Worm (Caenorhabditis elegans) whole organism, young adult: ENCODE data around the gene str-61.

Source experiments
- B0336.3 ChIP-seq: fragments of 200-800 bp; sonication (Bioruptor generic); IDR thresholded peaks from 2 replicates; pipeline ENCODE4 v1.3.6; 2022; ENCODE audit warnings: missing genetic modification characterization, missing compliant biosample characterization
- F52B5.7 ChIP-seq: sonication (generic microtip); optimal IDR thresholded peaks from 2 replicates; lab custom pipeline; 2016; ENCODE audit warnings: mild to moderate bottlenecking, missing genetic modification characterization, missing compliant biosample characterization
- ama-1 ChIP-seq, 3 experiments: fragments of 150-350 bp in 1 of 3; sonication (generic microtip) in 2 of 3; optimal IDR thresholded peaks; 2 replicates each; lab custom pipeline; 2014 to 2018; ENCODE audit warnings: missing biosample characterization in 2 of 3, missing genetic modification characterization in 2 of 3, missing genetic modification reagents in 2 of 3
- die-1 ChIP-seq: sonication (generic microtip); optimal IDR thresholded peaks from 2 replicates; lab custom pipeline; 2016; ENCODE audit warnings: missing genotype, mild to moderate bottlenecking, missing genetic modification characterization, missing compliant biosample characterization
- dox-1 ChIP-seq: fragments of 200-800 bp; sonication (Bioruptor generic); IDR thresholded peaks from 2 replicates; pipeline ENCODE4 v1.3.6; 2022; ENCODE audit warnings: missing genetic modification reagents, missing genetic modification characterization, missing compliant biosample characterization
- ekl-4 ChIP-seq: fragments of 200-800 bp; sonication (Bioruptor generic); IDR thresholded peaks from 2 replicates; pipeline ENCODE4 v1.3.6; 2022; ENCODE audit warnings: missing genetic modification reagents, missing genetic modification characterization, missing compliant biosample characterization
- hmg-1.2 ChIP-seq: fragments of 200-800 bp; sonication (Bioruptor generic); IDR thresholded peaks from 2 replicates; pipeline ENCODE4 v1.3.6; 2022; ENCODE audit warnings: missing genetic modification reagents, missing genetic modification characterization, missing compliant biosample characterization
- nfya-2 ChIP-seq: fragments of 200-800 bp; sonication (Bioruptor generic); IDR thresholded peaks from 2 replicates; pipeline ENCODE4 v1.3.6; 2022; ENCODE audit warnings: missing genetic modification reagents, missing genetic modification characterization, missing compliant biosample characterization
- rpc-1 ChIP-seq, 2 experiments: fragments of 150-350 bp in 1 of 2; sonication (generic microtip) in 1 of 2; optimal IDR thresholded peaks; 2 replicates each; lab custom pipeline; 2014 to 2018; ENCODE audit warnings: missing biosample characterization in 1 of 2, missing genetic modification characterization in 1 of 2, missing genetic modification reagents in 1 of 2, missing genotype in 1 of 2
- snpc-3.4 ChIP-seq: sonication (generic microtip); optimal IDR thresholded peaks from 2 replicates; lab custom pipeline; 2017; ENCODE audit warnings: missing genetic modification characterization, mild to moderate bottlenecking, missing compliant biosample characterization, antibody characterized with exemption, moderate library complexity, missing genotype, missing genetic modification reagents
- snpc-4 ChIP-seq, 5 experiments: fragments of 150-350 bp in 1 of 5; sonication (generic microtip) in 4 of 5; optimal IDR thresholded peaks; 2 replicates each; lab custom pipeline; 2014 to 2018; ENCODE audit warnings: missing genetic modification characterization in 5 of 5, missing biosample characterization in 3 of 5, antibody characterized with exemption in 2 of 5, mild to moderate bottlenecking in 2 of 5, missing compliant biosample characterization in 2 of 5, missing genotype in 2 of 5, moderate library complexity in 2 of 5, missing genetic modification reagents in 1 of 5
- unc-62 ChIP-seq: fragments of 150-350 bp; optimal IDR thresholded peaks from 2 replicates; lab custom pipeline; 2014; ENCODE audit warnings: missing biosample characterization, missing genetic modification reagents, missing genetic modification characterization
- xnd-1 ChIP-seq: sonication (generic microtip); optimal IDR thresholded peaks from 2 replicates; lab custom pipeline; 2016; ENCODE audit warnings: missing genotype, missing genetic modification reagents, missing genetic modification characterization, missing compliant biosample characterization
- ztf-3 ChIP-seq: fragments of 200-800 bp; sonication (Bioruptor generic); optimal IDR thresholded peaks from 2 replicates; lab custom pipeline; 2018; ENCODE audit warnings: mild to moderate bottlenecking, missing genetic modification characterization, missing compliant biosample characterization

ce11 chrV:16645201-16645940, 25.7 kb downstream of the str-61 start, which contains the start of gene W06G6.17:
- no peak for TF ChIP-seq ama-1 (optimal IDR thresholded peaks at IDR 0.05; lab: Kevin White, UChicago)
- TF ChIP-seq ama-1 (GFP tag; optimal IDR thresholded peaks at IDR 0.05; lab: Kevin White, UChicago), result no peak
- peak; percentile 63 for TF ChIP-seq rpc-1 (optimal IDR thresholded peaks at IDR 0.05; lab: Kevin White, UChicago)
- peak; percentile 78 for TF ChIP-seq rpc-1 (tag; optimal IDR thresholded peaks at IDR 0.05; lab: Kevin White, UChicago)
- TF ChIP-seq B0336.3 (GFP tag; lab: Robert Waterston, UW), result no peak
- no peak for TF ChIP-seq ekl-4
- TF ChIP-seq hmg-1.2 (GFP tag; lab: Robert Waterston, UW), result peak; percentile 33; the same call in 1 of the 2 replicates
- no peak for TF ChIP-seq nfya-2 (GFP tag; lab: Robert Waterston, UW)
- peak; percentile 56 for TF ChIP-seq die-1 (tag; lab: Kevin White, UChicago)
- TF ChIP-seq unc-62 (GFP tag; lab: Kevin White, UChicago), result no peak
- no peak for TF ChIP-seq F52B5.7 (tag; lab: Kevin White, UChicago)
- TF ChIP-seq dox-1 (GFP tag; lab: Robert Waterston, UW), result no peak
- TF ChIP-seq ztf-3, result no peak
- TF ChIP-seq xnd-1, result no peak
- peak; percentile 15 for TF ChIP-seq snpc-4 (GFP tag; optimal IDR thresholded peaks at IDR 0.05; lab: Kevin White, UChicago)
- peak in 3 of 4 experiments; percentile 42 to 86 (median 79) for TF ChIP-seq snpc-4 (tag; optimal IDR thresholded peaks at IDR 0.05; lab: Kevin White, UChicago)
- TF ChIP-seq snpc-3.4, result no peak
